Fruit fly (Drosophila melanogaster) ovary, adult (tissue): Measurements from ENCODE around the gene Mpp6.

ENCODE experiments used
- CG17801 ChIP-seq: fragments of 200-800 bp; optimal IDR thresholded peaks from 2 replicates; lab custom pipeline; 2019; ENCODE audit warnings: missing biosample characterization, mild to moderate bottlenecking, missing genetic modification characterization, moderate library complexity; ENCODE audit not compliant: partially characterized antibody

Mpp6 gene

dm6 chr2L:21156156-21157040, at the start of gene Mpp6, which contains the start of gene E2f2:
Gene Mpp6, plus strand, starts transcription at chr2L:21156288.
Gene E2f2, minus strand, starts transcription at chr2L:21156749.
- peak; percentile 52 for TF ChIP-seq CG17801 (GFP tag; lab: Kevin White, UChicago)

- TF ChIP-seq CG17801 (GFP tag; lab: Kevin White, UChicago): no peak
Observed at dm6 chr2L:21107651-21108489, 48.2 kb upstream of the Mpp6 start.

- peak; percentile 6 for TF ChIP-seq CG17801 (GFP tag; lab: Kevin White, UChicago)
Observed at dm6 chr2L:21108759-21109282, 47.3 kb upstream of the Mpp6 start.

DNA sequence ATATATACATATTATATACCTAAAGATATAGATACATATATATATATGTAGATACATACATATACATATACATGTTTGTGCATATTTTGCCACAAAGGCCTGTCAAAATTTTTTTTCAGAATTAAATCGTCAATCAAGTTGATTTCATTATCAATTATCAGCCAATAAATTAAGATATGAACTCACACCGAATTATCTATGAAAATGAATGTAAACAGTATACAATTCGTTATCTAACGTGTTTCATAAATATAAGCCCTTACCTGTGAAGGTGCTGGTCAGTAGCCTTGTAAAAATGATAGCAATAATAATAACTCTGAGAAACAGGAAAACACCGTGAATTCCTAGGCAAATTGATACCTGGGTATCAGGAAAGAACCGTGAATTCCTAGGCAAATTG, 46.4 kb upstream of the Mpp6 start:
- TF ChIP-seq CG17801 (GFP tag; lab: Kevin White, UChicago): no peak

DNA sequence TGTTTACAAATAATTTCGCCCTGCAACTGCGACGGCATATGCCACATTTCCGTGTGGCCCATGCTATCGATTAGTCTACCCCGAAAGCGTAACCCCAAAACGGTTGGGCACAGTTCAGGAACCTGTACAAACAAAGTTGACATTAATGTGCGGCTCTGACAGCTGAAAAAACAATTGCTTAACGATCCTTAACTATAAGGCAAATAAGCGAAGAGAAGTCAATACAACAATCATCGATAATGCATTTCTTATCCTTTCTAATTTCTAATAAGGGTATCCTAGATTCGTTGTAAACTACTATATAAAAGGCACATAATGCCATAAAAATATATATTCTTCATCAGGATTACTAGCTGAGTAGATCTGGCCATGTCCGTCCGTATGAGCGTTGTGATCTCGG, 44.2 kb upstream of the Mpp6 start:
- no peak for TF ChIP-seq CG17801 (GFP tag; lab: Kevin White, UChicago)

dm6 chr2L:21113546-21113945, 42.5 kb upstream of the Mpp6 start:
- TF ChIP-seq CG17801 (GFP tag; lab: Kevin White, UChicago): no peak

- no peak for TF ChIP-seq CG17801 (GFP tag; lab: Kevin White, UChicago)
Observed at dm6 chr2L:21115687-21116086, 40.4 kb upstream of the Mpp6 start.

dm6 chr2L:21135764-21136163, 20.3 kb upstream of the Mpp6 start:
- TF ChIP-seq CG17801 (GFP tag; lab: Kevin White, UChicago): no peak

DNA sequence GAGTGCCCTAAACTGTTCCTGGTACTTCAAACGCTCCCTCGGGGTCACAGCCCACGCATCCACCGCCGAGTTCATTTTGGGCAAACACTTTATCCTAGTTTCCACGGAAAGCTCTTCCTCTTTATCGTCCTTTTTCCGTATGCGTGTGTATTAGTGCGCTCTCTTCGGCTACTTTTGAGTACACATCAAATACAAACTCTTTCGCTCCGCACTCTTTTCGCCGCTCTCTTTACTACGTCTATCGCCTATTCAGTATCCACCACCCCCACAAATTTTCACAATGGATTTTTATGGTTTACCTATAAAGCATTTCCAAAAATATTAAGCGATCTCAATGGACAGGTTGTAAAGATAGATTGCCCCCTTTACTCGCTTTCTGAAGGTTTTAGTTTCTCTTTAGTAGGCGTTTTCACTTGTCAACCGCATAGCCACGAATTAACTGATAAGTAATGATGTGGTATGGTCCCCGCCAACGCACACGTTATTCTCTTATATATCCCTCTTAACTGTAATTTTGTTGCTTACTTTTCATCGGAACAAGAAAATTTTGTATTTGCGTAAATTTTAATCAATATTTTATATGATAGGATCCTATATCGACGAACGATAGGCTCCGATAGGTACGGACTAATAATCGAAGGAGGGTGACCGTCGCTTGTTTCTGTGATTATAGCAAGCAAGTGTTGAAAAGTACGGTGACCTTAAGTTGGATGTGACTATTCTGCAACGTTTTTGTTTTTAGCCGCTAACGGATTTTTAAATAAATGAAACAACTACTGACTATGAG, 14.2 kb upstream of the Mpp6 start, which contains the start of gene Dap160:
TSS of gene Dap160 (minus strand) at position 634 of the 787 bp plus-strand sequence.
- TF ChIP-seq CG17801 (GFP tag; lab: Kevin White, UChicago): no peak

dm6 chr2L:21142501-21142849, 13.6 kb upstream of the Mpp6 start:
- TF ChIP-seq CG17801 (GFP tag; lab: Kevin White, UChicago): no peak

DNA sequence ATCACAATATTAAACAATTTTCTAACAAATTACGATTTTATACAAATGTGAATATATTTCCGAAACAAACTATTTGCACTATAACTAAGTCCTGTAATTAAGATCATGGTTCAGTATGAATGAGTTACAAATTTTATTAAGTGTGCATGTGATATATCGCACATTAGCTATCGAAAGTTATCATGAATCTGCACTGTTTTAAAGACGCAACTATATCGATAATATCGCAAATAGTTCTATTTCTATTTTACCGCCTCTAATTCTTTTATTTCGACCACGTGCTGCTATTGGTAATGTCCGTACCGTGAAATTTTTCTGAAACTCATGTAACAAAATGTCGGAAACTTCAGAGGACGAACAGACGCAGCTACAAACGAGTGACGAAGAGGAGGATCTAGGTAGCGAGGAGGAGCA, 13.1 kb upstream of the Mpp6 start, which contains the start of gene pths:
TSS of gene pths (plus strand) at position 258 of the 414 bp plus-strand sequence.
- TF ChIP-seq CG17801 (GFP tag; lab: Kevin White, UChicago): no peak

- no peak for TF ChIP-seq CG17801 (GFP tag; lab: Kevin White, UChicago)
Observed at dm6 chr2L:21148242-21148641, 7.8 kb upstream of the Mpp6 start, which contains the start of gene del. Gene del, minus strand, starts transcription at chr2L:21148546.

dm6 chr2L:21149053-21149452, 7.0 kb upstream of the Mpp6 start:
- TF ChIP-seq CG17801 (GFP tag; lab: Kevin White, UChicago): no peak

DNA sequence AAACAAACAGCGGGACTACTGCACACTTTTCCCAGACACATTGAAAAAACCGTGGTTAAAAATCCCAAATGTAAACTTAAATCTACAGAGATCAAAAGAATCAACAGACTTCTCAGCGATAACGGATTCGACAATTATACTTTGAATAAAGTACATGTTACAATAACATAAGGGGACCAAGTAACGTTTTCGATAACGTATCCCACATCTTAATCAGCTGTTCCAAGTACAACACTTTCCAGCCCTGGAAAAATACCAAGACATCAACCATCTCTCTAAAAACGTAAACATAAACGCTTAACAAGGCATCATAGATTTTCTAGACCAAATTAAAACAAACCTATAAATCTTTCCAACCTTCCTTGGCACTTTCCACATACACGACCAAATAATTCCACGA, 2.2 kb upstream of the Mpp6 start:
- no peak for TF ChIP-seq CG17801 (GFP tag; lab: Kevin White, UChicago)
